Fruit fly (Drosophila melanogaster): Measurements from ENCODE around the gene CG5800.

Gene CG5800

DNA sequence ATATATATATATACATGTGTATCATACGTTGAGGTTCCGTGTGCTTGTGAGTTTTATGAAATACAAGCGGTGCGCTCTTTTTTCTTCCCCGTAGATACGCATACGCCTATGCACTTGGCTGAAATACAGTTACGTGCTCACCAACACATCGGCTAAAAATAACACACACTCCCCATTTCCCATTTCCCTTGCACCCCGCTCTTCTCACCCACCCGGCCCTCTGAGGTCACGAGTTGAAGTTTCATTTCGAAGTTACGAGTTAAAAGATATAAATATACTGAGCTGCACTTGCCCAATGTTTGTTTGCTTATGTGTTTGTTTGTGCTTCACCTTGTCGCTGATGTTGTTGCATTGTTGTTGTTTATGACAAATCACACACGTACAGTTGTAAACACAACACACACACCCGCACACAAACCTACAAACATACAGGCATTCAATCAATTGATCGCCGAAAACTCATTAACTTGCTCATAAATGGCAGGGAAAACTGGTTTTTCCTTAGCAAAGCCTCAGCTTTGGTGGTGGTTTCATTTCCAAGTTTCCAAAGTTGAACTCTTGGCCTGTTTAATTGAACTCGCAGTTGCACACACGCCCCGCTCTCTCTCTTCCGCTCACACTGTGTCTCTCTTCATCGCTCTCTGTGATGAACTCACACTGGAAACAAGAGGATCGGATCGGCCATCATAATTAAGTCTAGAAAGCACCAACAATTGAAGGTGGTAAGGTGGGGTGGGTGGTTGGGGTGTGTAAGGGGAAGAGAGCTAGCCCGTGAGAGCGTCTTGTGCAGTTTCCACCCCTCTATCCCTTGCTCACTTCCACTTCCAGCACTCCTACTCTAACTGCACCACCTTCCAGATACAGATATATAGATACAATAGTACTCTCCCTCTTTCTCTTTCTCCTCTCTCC, 22.4 kb downstream of the CG5800 start:
- TF ChIP-seq br (GFP tag; optimal IDR thresholded peaks at IDR 0.05) (no peak), Hr78 (GFP tag; optimal IDR thresholded peaks at IDR 0.05) (no peak), woc (GFP tag; optimal IDR thresholded peaks at IDR 0.05) (no peak), fru (GFP tag; optimal IDR thresholded peaks at IDR 0.05) (no peak), CG32264 (GFP tag; optimal IDR thresholded peaks at IDR 0.05) (no peak), N (GFP tag; optimal IDR thresholded peaks at IDR 0.05) (no peak), psq (GFP tag; optimal IDR thresholded peaks at IDR 0.05) (no peak), ey (GFP tag; optimal IDR thresholded peaks at IDR 0.05) (no peak), lola (GFP tag; optimal IDR thresholded peaks at IDR 0.05) (no peak), h (GFP tag; optimal IDR thresholded peaks at IDR 0.05) (no peak), GATAd (GFP tag; optimal IDR thresholded peaks at IDR 0.05) (no peak), CrebA (GFP tag; optimal IDR thresholded peaks at IDR 0.05; ENCODE audit: borderline replicate concordance) (no peak), Rel (GFP tag; optimal IDR thresholded peaks at IDR 0.05) (no peak), Rel (tag; optimal IDR thresholded peaks at IDR 0.05) (no peak), OdsH (GFP tag; optimal IDR thresholded peaks at IDR 0.05) (no peak)

DNA sequence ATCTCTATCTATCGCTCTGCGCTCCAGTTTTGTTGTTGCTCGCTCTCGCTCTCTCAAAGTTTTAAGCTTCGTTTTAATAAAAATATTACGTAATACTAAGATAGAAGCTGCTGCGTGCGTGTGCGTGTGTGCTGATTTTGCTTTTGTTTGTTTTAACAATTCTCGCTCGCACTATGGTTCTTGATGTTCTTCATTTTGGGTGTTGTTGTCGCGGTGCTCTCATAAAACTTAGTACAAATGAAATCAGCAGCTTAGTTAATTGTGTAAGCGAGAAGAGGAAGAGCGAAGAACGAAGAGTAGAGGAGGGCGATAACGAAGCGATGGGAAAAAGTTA, 23.0 kb downstream of the CG5800 start:
- TF ChIP-seq br (GFP tag; optimal IDR thresholded peaks at IDR 0.05), result no peak
- no peak for TF ChIP-seq dsf (GFP tag; optimal IDR thresholded peaks at IDR 0.05; ENCODE audit: borderline replicate concordance)
- TF ChIP-seq Abd-B (GFP tag; optimal IDR thresholded peaks at IDR 0.05), result no peak
- TF ChIP-seq woc (GFP tag; optimal IDR thresholded peaks at IDR 0.05), result no peak
- no peak for TF ChIP-seq rgr (GFP tag; optimal IDR thresholded peaks at IDR 0.05)

DNA sequence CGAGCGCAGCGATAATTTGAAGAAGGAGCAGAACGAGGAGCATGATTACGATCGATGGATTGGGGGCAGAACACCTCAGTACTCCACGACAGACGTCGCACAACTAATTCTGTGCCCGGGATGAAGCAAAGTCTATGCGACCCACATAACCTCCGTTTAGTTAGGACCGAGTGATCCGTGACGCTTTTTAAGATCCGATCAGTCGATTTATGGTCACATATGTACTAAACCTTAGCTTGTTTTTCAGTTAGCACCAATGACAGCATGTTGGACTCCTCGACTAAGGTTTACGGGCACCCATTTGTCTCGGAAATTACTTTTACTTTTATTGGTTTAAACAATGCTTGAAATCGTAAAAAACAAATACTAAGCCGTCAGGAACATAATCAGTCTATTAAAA, 35.7 kb downstream of the CG5800 start, which contains the start of gene CG12990:
Gene CG12990, minus strand, starts transcription at position 101 of the 400 bp plus-strand sequence.
- no peak for TF ChIP-seq GATAd (GFP tag; optimal IDR thresholded peaks at IDR 0.05)
- no peak for TF ChIP-seq OdsH (GFP tag; optimal IDR thresholded peaks at IDR 0.05)
- no peak for TF ChIP-seq Hr83 (GFP tag; optimal IDR thresholded peaks at IDR 0.05; ENCODE audit: poor library complexity, severe bottlenecking)
- TF ChIP-seq pan (optimal IDR thresholded peaks at IDR 0.05), result no peak
- no peak for TF ChIP-seq ey (GFP tag; optimal IDR thresholded peaks at IDR 0.05)
- TF ChIP-seq Dif (GFP tag; optimal IDR thresholded peaks at IDR 0.05; ENCODE audit: partially characterized antibody), result no peak
- TF ChIP-seq Vsx2 (GFP tag; optimal IDR thresholded peaks at IDR 0.05; ENCODE audit: partially characterized antibody), result no peak
- TF ChIP-seq Myc (optimal IDR thresholded peaks at IDR 0.05), result no peak
- TF ChIP-seq Mio (GFP tag; optimal IDR thresholded peaks at IDR 0.05), result no peak

DNA sequence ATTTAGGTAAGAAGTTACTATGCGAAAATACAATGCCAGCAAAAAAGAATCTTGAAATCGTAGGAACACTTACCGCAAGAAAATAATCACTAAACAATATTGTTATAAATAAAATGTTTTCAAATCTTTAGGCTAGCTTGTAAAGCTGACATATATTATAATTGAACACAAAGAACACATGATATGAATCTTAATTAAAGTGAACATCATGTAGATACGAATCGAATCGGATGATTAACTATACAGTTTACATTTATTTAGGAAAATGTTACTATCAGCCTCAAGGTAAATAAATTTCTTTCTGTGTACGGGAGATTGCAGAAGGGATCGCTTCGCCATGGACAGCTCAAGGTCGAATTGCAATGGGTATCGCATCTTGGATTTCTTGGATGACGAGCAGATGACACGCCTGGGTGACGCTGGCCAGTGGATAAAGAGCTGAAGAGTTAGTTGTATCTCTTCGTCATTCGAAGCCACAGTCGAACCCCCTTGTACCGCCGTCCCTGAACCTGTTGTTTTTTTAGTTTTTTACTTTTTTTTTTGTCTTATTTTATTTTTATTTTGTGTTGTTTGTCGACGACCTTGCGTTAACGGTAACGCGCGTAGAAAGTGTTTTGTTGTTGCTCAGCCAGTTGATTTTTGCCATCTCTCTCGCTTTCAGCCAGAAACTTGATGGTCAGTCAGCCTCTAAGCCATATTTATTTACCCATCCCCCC, 42.0 kb downstream of the CG5800 start:
- no peak for TF ChIP-seq sv (GFP tag; optimal IDR thresholded peaks at IDR 0.05)
- no peak for TF ChIP-seq Hr78 (GFP tag; optimal IDR thresholded peaks at IDR 0.05)
- TF ChIP-seq Vsx2 (GFP tag; optimal IDR thresholded peaks at IDR 0.05; ENCODE audit: partially characterized antibody), result no peak
- TF ChIP-seq br (GFP tag; optimal IDR thresholded peaks at IDR 0.05), result no peak
- no peak for TF ChIP-seq CrebA (GFP tag; optimal IDR thresholded peaks at IDR 0.05; ENCODE audit: borderline replicate concordance)
- no peak for TF ChIP-seq Dif (GFP tag; optimal IDR thresholded peaks at IDR 0.05; ENCODE audit: partially characterized antibody)
- no peak for TF ChIP-seq h (GFP tag; optimal IDR thresholded peaks at IDR 0.05)
- TF ChIP-seq CG9705 (GFP tag; optimal IDR thresholded peaks at IDR 0.05), result no peak
- TF ChIP-seq Rel (GFP tag; optimal IDR thresholded peaks at IDR 0.05), result no peak
- TF ChIP-seq Rel (tag; optimal IDR thresholded peaks at IDR 0.05), result no peak
- TF ChIP-seq dmrt93B (GFP tag; optimal IDR thresholded peaks at IDR 0.05), result no peak
- no peak for TF ChIP-seq N (GFP tag; optimal IDR thresholded peaks at IDR 0.05)
- no peak for TF ChIP-seq usp (GFP tag; optimal IDR thresholded peaks at IDR 0.05)
- TF ChIP-seq Hr83 (GFP tag; optimal IDR thresholded peaks at IDR 0.05; ENCODE audit: poor library complexity, severe bottlenecking), result no peak
- no peak for TF ChIP-seq OdsH (GFP tag; optimal IDR thresholded peaks at IDR 0.05)
- TF ChIP-seq lola (GFP tag; optimal IDR thresholded peaks at IDR 0.05), result no peak
- TF ChIP-seq sage (GFP tag; optimal IDR thresholded peaks at IDR 0.05), result no peak
- no peak for TF ChIP-seq dsf (GFP tag; optimal IDR thresholded peaks at IDR 0.05; ENCODE audit: borderline replicate concordance)

All from whole organism, wandering third instar larva.